Worm (Caenorhabditis elegans) whole organism, late embryonic: Measurements from ENCODE around the gene F19B2.7.

Source experiments
- C08G9.2 ChIP-seq: sonication (generic microtip); optimal IDR thresholded peaks from 2 replicates; lab custom pipeline; 2016; ENCODE audit warnings: mild to moderate bottlenecking, missing genetic modification characterization, moderate library complexity, missing compliant biosample characterization
- K02D7.2 ChIP-seq: sonication (generic microtip); optimal IDR thresholded peaks from 2 replicates; lab custom pipeline; 2017; ENCODE audit warnings: mild to moderate bottlenecking, missing genetic modification characterization, missing compliant biosample characterization
- K09A11.1 ChIP-seq: sonication (generic microtip); optimal IDR thresholded peaks from 2 replicates; lab custom pipeline; 2017; ENCODE audit warnings: antibody characterized with exemption, mild to moderate bottlenecking, missing genetic modification characterization, missing compliant biosample characterization; ENCODE audit not compliant: insufficient read depth
- T23F11.4 ChIP-seq: fragments of 200-800 bp; sonication (Bioruptor generic); optimal IDR thresholded peaks from 2 replicates; lab custom pipeline; 2018; ENCODE audit warnings: mild to moderate bottlenecking, missing genetic modification characterization, missing compliant biosample characterization
- Y22D7AL.16 ChIP-seq: sonication (generic microtip); optimal IDR thresholded peaks from 2 replicates; lab custom pipeline; 2016; ENCODE audit warnings: missing genetic modification characterization, missing compliant biosample characterization
- ahr-1 ChIP-seq: sonication (generic microtip); optimal IDR thresholded peaks from 2 replicates; lab custom pipeline; 2016; ENCODE audit warnings: missing genetic modification characterization, missing compliant biosample characterization
- ama-1 ChIP-seq: fragments of 150-350 bp; optimal IDR thresholded peaks from 2 replicates; lab custom pipeline; 2014
- ceh-14 ChIP-seq: sonication (generic microtip); optimal IDR thresholded peaks from 2 replicates; lab custom pipeline; 2016; ENCODE audit warnings: missing genotype, missing genetic modification characterization, missing compliant biosample characterization
- ceh-19 ChIP-seq: fragments of 200-800 bp; sonication (Bioruptor generic); optimal IDR thresholded peaks from 2 replicates; lab custom pipeline; 2018; ENCODE audit warnings: mild to moderate bottlenecking, missing genetic modification characterization, missing compliant biosample characterization
- ceh-2 ChIP-seq: sonication (generic microtip); optimal IDR thresholded peaks from 2 replicates; lab custom pipeline; 2016; ENCODE audit warnings: missing genotype, missing genetic modification characterization, missing compliant biosample characterization
- ceh-22 ChIP-seq: sonication (generic microtip); optimal IDR thresholded peaks from 2 replicates; lab custom pipeline; 2017; ENCODE audit warnings: missing biosample characterization, missing genetic modification characterization
- ceh-24 ChIP-seq: sonication (generic microtip); optimal IDR thresholded peaks from 2 replicates; lab custom pipeline; 2016; ENCODE audit warnings: mild to moderate bottlenecking, missing genetic modification characterization, missing compliant biosample characterization
- ceh-30 ChIP-seq: fragments of 150-350 bp; optimal IDR thresholded peaks from 2 replicates; lab custom pipeline; 2014; ENCODE audit warnings: missing biosample characterization, missing genetic modification characterization
- ceh-48 ChIP-seq: sonication (generic microtip); optimal IDR thresholded peaks from 2 replicates; lab custom pipeline; 2016; ENCODE audit warnings: missing genetic modification characterization, inconsistent platforms, missing compliant biosample characterization
- ceh-6 ChIP-seq: fragments of 200-800 bp; sonication (Bioruptor generic); optimal IDR thresholded peaks from 2 replicates; lab custom pipeline; 2018; ENCODE audit warnings: mild to moderate bottlenecking, missing genetic modification characterization, missing compliant biosample characterization
- dmd-4 ChIP-seq: sonication (generic microtip); optimal IDR thresholded peaks from 2 replicates; lab custom pipeline; 2016; ENCODE audit warnings: borderline replicate concordance, missing genetic modification characterization, missing compliant biosample characterization
- elt-2 ChIP-seq: sonication (generic microtip); optimal IDR thresholded peaks from 2 replicates; lab custom pipeline; 2016; ENCODE audit warnings: missing genetic modification reagents, missing genetic modification characterization, missing compliant biosample characterization
- elt-4 ChIP-seq: sonication (generic microtip); optimal IDR thresholded peaks from 2 replicates; lab custom pipeline; 2016; ENCODE audit warnings: missing genetic modification characterization, missing compliant biosample characterization
- fax-1 ChIP-seq: sonication (generic microtip); optimal IDR thresholded peaks from 2 replicates; lab custom pipeline; 2016; ENCODE audit warnings: missing genotype, missing genetic modification characterization, missing compliant biosample characterization
- fkh-10 ChIP-seq: fragments of 150-350 bp; optimal IDR thresholded peaks from 2 replicates; lab custom pipeline; 2014; ENCODE audit warnings: missing biosample characterization, missing genetic modification reagents, missing genetic modification characterization
- gmeb-2 ChIP-seq: sonication (generic microtip); optimal IDR thresholded peaks from 2 replicates; lab custom pipeline; 2016; ENCODE audit warnings: missing genetic modification characterization, inconsistent platforms, missing compliant biosample characterization
- hlh-15 ChIP-seq: sonication (generic microtip); optimal IDR thresholded peaks from 2 replicates; lab custom pipeline; 2016; ENCODE audit warnings: missing genetic modification characterization, missing compliant biosample characterization
- hlh-6 ChIP-seq: sonication (generic microtip); optimal IDR thresholded peaks from 2 replicates; lab custom pipeline; 2016; ENCODE audit warnings: missing genotype, missing genetic modification characterization, missing compliant biosample characterization
- lim-6 ChIP-seq: sonication (generic microtip); optimal IDR thresholded peaks from 2 replicates; lab custom pipeline; 2016; ENCODE audit warnings: missing genetic modification characterization, missing compliant biosample characterization
- lin-11 ChIP-seq: fragments of 200-800 bp; sonication (Bioruptor generic); optimal IDR thresholded peaks from 2 replicates; lab custom pipeline; 2018; ENCODE audit warnings: mild to moderate bottlenecking, missing genetic modification characterization, missing compliant biosample characterization
- nhr-11 ChIP-seq: fragments of 150-350 bp; optimal IDR thresholded peaks from 2 replicates; lab custom pipeline; 2014; ENCODE audit warnings: missing biosample characterization, missing genetic modification characterization
- nhr-232 ChIP-seq: sonication (generic microtip); optimal IDR thresholded peaks from 2 replicates; lab custom pipeline; 2016; ENCODE audit warnings: missing genetic modification characterization, missing compliant biosample characterization
- npax-4 ChIP-seq: sonication (generic microtip); optimal IDR thresholded peaks from 2 replicates; lab custom pipeline; 2016; ENCODE audit warnings: missing genetic modification characterization, missing compliant biosample characterization
- pag-3 ChIP-seq: sonication (generic microtip); optimal IDR thresholded peaks from 2 replicates; lab custom pipeline; 2016; ENCODE audit warnings: missing compliant biosample characterization, missing genetic modification characterization, borderline replicate concordance
- pax-1 ChIP-seq: fragments of 150-350 bp; optimal IDR thresholded peaks from 2 replicates; lab custom pipeline; 2014; ENCODE audit warnings: missing biosample characterization, missing genetic modification characterization
- pha-2 ChIP-seq: sonication (generic microtip); optimal IDR thresholded peaks from 2 replicates; lab custom pipeline; 2017; ENCODE audit warnings: mild to moderate bottlenecking, missing genetic modification characterization, missing compliant biosample characterization
- pqm-1 ChIP-seq: sonication (generic microtip); optimal IDR thresholded peaks from 2 replicates; lab custom pipeline; 2016; ENCODE audit warnings: missing genetic modification characterization, missing compliant biosample characterization
- rnt-1 ChIP-seq: sonication (generic microtip); optimal IDR thresholded peaks from 2 replicates; lab custom pipeline; 2016; ENCODE audit warnings: missing genetic modification characterization, missing compliant biosample characterization
- syd-9 ChIP-seq: sonication (generic microtip); optimal IDR thresholded peaks from 2 replicates; lab custom pipeline; 2016; ENCODE audit warnings: mild to moderate bottlenecking, missing genetic modification characterization, moderate library complexity, missing compliant biosample characterization
- tbx-7 ChIP-seq: sonication (generic microtip); optimal IDR thresholded peaks from 2 replicates; lab custom pipeline; 2016; ENCODE audit warnings: missing genotype, missing genetic modification characterization, missing compliant biosample characterization
- unc-55 ChIP-seq: sonication (generic microtip); optimal IDR thresholded peaks from 2 replicates; lab custom pipeline; 2017; ENCODE audit warnings: missing biosample characterization, missing genetic modification reagents, missing genetic modification characterization

The F19B2.7 gene

DNA sequence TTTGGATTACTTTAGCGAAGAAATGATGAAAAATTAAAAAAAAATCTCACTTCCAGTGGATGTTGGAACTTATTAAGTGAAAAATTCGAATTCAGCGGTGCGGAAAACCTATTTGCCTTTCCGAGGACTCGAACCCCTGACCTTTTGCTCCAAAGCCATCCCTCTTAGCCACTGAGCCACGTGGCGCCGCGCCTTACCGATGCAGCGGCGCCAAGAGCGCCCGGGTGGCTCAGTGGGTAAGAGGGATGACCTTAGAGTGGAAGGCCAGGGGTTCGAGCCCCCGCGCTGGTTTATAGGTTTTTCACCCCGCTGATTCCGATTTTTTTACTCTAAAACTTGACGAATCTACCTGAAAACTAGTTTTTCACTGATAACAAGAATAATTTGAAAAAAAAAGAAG lies 24.0 kb upstream of the F19B2.7 start:
- TF ChIP-seq Y22D7AL.16 (tag; lab: Kevin White, UChicago) (no peak), ceh-19 (GFP tag; lab: Kevin White, UChicago) (no peak), ceh-6 (GFP tag; lab: Kevin White, UChicago) (no peak), C08G9.2 (tag; lab: Kevin White, UChicago) (no peak), K09A11.1 (tag; lab: Kevin White, UChicago) (no peak), nhr-11 (tag; lab: Kevin White, UChicago) (no peak), ceh-48 (tag; lab: Kevin White, UChicago) (no peak), pha-2 (tag; lab: Kevin White, UChicago) (no peak), ceh-14 (tag; lab: Kevin White, UChicago) (no peak), ceh-30 (tag; lab: Kevin White, UChicago) (no peak), pqm-1 (tag; lab: Kevin White, UChicago) (no peak), ahr-1 (tag; lab: Kevin White, UChicago) (no peak), gmeb-2 (tag; lab: Kevin White, UChicago) (no peak), lim-6 (tag; lab: Kevin White, UChicago) (no peak), dmd-4 (no peak), T23F11.4 (GFP tag; lab: Kevin White, UChicago) (no peak), ama-1 (no peak)
- TF ChIP-seq, all 69 proteins: peak for 0

DNA sequence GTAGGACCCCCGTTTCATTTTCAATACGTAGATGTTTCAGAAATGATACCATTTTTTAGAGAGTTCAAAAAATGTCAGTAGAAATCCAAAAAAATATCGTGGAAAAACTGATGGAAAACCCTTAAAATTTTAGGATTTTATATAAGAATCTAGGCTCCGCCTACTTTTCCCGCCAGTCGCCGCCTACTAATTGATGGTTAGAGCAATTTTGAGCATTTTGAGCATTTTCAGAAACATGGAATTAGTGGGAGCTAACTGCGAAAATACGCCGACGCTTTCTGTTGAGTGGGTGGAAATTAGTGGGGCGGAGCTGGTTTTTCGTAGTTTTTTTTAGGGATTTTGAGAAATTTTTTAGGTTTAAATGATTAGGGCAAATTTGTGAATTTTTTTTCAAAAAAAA lies 18.4 kb upstream of the F19B2.7 start, which contains the start of gene ssu-1:
Gene ssu-1, minus strand, starts transcription at position 101 of the 400 bp plus-strand sequence.
- TF ChIP-seq C08G9.2 (tag; lab: Kevin White, UChicago) = no peak
- TF ChIP-seq elt-2 = no peak
- no peak for TF ChIP-seq ceh-24 (tag; lab: Kevin White, UChicago)
- TF ChIP-seq rnt-1 (tag; lab: Kevin White, UChicago) = no peak
- TF ChIP-seq elt-4 = no peak
- TF ChIP-seq ceh-2 = no peak
- TF ChIP-seq tbx-7 (tag; lab: Kevin White, UChicago) = no peak
- no peak for TF ChIP-seq K02D7.2 (tag; lab: Kevin White, UChicago)
- TF ChIP-seq pax-1 (tag; lab: Kevin White, UChicago) = no peak
- TF ChIP-seq fax-1 (tag; lab: Kevin White, UChicago) = no peak
- TF ChIP-seq dmd-4 = no peak
- TF ChIP-seq syd-9 (tag; lab: Kevin White, UChicago) = no peak

DNA sequence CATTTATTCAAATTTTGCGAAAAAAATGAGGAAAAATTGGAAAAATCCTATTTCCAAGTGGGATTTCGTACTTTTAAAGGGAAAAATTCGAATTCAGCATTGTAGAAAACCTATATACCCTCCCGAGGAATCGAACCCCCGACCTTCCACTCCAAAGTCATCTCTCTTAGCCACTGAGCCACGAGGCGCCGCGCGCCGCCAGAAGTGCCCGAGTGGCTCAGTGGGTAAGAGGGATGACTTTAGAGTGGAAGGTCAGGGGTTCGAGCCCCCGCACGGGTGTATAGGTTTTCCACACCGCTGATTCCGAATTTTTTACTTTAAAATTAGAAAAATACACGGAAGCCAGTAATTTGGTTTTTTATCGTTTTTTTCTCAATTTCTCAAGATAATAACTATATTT lies 16.7 kb upstream of the F19B2.7 start:
- no peak for TF ChIP-seq ceh-22 (tag; lab: Kevin White, UChicago)
- TF ChIP-seq, all 69 proteins: peak for 0

DNA sequence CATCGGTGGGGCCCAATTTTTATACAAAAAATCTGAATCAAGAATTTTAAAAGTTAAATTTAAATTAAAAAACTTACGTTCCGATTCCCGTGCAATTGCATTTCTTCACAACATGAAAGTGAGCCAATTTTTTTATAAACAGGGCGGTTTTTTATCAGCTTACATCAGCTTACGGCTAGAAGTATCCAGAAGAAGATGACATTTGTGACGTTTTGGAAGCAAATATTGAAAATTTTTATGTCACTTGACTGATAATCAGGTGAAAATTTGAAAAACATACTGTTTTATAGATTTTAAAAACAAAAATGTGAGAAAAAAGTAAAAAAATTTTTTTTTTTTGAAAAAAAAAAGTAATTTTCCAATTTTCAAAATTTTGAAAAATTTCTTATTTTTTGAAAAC lies 16.3 kb upstream of the F19B2.7 start, which contains the start of gene Y113G7A.22:
Gene Y113G7A.22, minus strand, starts transcription at position 101 of the 400 bp plus-strand sequence.
- no peak for TF ChIP-seq npax-4
- no peak for TF ChIP-seq hlh-6
- TF ChIP-seq fkh-10 (GFP tag; lab: Kevin White, UChicago) = no peak
- TF ChIP-seq ceh-22 (tag; lab: Kevin White, UChicago) = no peak
- no peak for TF ChIP-seq lin-11
- TF ChIP-seq pha-2 (tag; lab: Kevin White, UChicago) = no peak
- TF ChIP-seq ahr-1 (tag; lab: Kevin White, UChicago) = no peak
- no peak for TF ChIP-seq elt-4
- TF ChIP-seq ceh-14 (tag; lab: Kevin White, UChicago) = no peak
- TF ChIP-seq tbx-7 (tag; lab: Kevin White, UChicago) = no peak
- TF ChIP-seq hlh-15 (tag; lab: Kevin White, UChicago) = no peak
- no peak for TF ChIP-seq pag-3 (tag; lab: Kevin White, UChicago)
- no peak for TF ChIP-seq unc-55 (GFP tag; lab: Kevin White, UChicago)
- no peak for TF ChIP-seq nhr-232
- no peak for TF ChIP-seq C08G9.2 (tag; lab: Kevin White, UChicago)
